Worm (Caenorhabditis elegans) whole organism, L1 larva: ENCODE data around the gene mom-1.

Experiments used
- aly-2 ChIP-seq: fragments of 150-350 bp; optimal IDR thresholded peaks from 2 replicates; lab custom pipeline; 2014; ENCODE audit warnings: missing biosample characterization, missing genetic modification characterization
- elt-3 ChIP-seq, 6 experiments: fragments of 150-350 bp in 1 of 6; sonication (generic microtip); optimal IDR thresholded peaks; 2 replicates each; lab custom pipeline; 2017 to 2018; ENCODE audit warnings: missing biosample characterization in 6 of 6, missing genetic modification characterization in 6 of 6, inconsistent platforms in 1 of 6
- lin-39 ChIP-seq: fragments of 150-350 bp; optimal IDR thresholded peaks from 2 replicates; lab custom pipeline; 2014; ENCODE audit warnings: missing biosample characterization, missing genetic modification reagents, missing genetic modification characterization
- lsy-2 ChIP-seq, 2 experiments: fragments of 150-350 bp; optimal IDR thresholded peaks; 2 replicates each; lab custom pipeline; 2014; ENCODE audit warnings: missing biosample characterization in 2 of 2, missing genetic modification characterization in 2 of 2
- mep-1 ChIP-seq: fragments of 150-350 bp; optimal IDR thresholded peaks from 2 replicates; lab custom pipeline; 2014; ENCODE audit warnings: missing biosample characterization, missing genetic modification characterization
- nhr-11 ChIP-seq: fragments of 150-350 bp; optimal IDR thresholded peaks from 2 replicates; lab custom pipeline; 2014; ENCODE audit warnings: missing biosample characterization, missing genetic modification characterization
- nhr-12 ChIP-seq: sonication (generic microtip); optimal IDR thresholded peaks from 2 replicates; lab custom pipeline; 2017; ENCODE audit warnings: missing biosample characterization, missing genetic modification characterization
- nhr-84 ChIP-seq: sonication (generic microtip); optimal IDR thresholded peaks from 2 replicates; lab custom pipeline; 2017; ENCODE audit warnings: missing biosample characterization, missing genetic modification characterization
- sox-4 ChIP-seq: sonication (generic microtip); optimal IDR thresholded peaks from 2 replicates; lab custom pipeline; 2016; ENCODE audit warnings: missing genetic modification characterization, missing compliant biosample characterization
- tlp-1 ChIP-seq: fragments of 150-350 bp; optimal IDR thresholded peaks from 2 replicates; lab custom pipeline; 2014; ENCODE audit warnings: missing biosample characterization, missing genetic modification characterization
- unc-62 ChIP-seq: fragments of 150-350 bp; optimal IDR thresholded peaks from 2 replicates; lab custom pipeline; 2014; ENCODE audit warnings: missing biosample characterization, missing genetic modification reagents, missing genetic modification characterization
- unc-86 ChIP-seq: sonication (generic microtip); optimal IDR thresholded peaks from 2 replicates; lab custom pipeline; 2016; ENCODE audit warnings: missing genetic modification characterization, missing compliant biosample characterization

DNA sequence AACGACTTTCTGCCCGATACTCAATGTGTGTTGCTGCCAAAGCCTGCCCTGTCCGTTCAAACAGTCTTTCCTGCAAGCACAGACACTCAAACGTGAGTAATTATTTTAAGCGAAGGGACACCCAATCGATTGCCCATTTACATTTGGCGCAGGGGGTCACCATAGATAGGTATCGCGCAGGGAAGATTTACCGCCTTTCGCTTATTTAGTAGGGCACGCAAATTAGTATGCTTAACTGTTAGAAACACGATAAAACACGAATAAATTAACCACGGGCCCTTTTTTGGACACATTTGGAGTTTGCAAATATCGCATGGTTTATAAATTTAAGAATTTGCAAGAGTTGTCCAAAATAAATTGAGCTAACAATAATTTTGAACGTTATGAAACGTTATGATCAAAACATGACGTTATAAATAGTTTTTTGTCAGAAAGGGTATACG is 3.5 kb downstream of the mom-1 start:
- TF ChIP-seq unc-86 (tag; lab: Kevin White, UChicago) = peak; percentile 98
- peak; percentile 58 to 100 (median 96) for TF ChIP-seq elt-3 (tag; optimal IDR thresholded peaks at IDR 0.05; lab: Kevin White, UChicago)
- peak; percentile 99 for TF ChIP-seq nhr-11 (tag; lab: Kevin White, UChicago)
- TF ChIP-seq tlp-1 (tag; lab: Kevin White, UChicago) = peak; percentile 33
- TF ChIP-seq aly-2 (tag; lab: Kevin White, UChicago) = peak; percentile 94
- peak; percentile 99 for TF ChIP-seq mep-1
- TF ChIP-seq lin-39 = peak; percentile 99
- TF ChIP-seq sox-4 (tag; lab: Kevin White, UChicago) = peak; percentile 99
- TF ChIP-seq lsy-2 (tag; optimal IDR thresholded peaks at IDR 0.05; lab: Kevin White, UChicago) = peak; percentile 94 to 95
- peak; percentile 85 for TF ChIP-seq nhr-12 (tag; lab: Kevin White, UChicago)
- peak; percentile 52 for TF ChIP-seq nhr-84 (tag; lab: Kevin White, UChicago)
- TF ChIP-seq unc-62 (GFP tag; lab: Kevin White, UChicago) = no peak
